Worm (Caenorhabditis elegans): ENCODE measurements around the gene zipt-15.
A peak's percentile ranks its signal among the peaks of the same experiment; 100 is the strongest.

Gene zipt-15

ce11 chrIV:824854-825253 is at the start of gene zipt-15:
TSS of gene zipt-15 (minus strand) at chrIV:824954.
- TF ChIP-seq him-1 (tag; optimal IDR thresholded peaks at IDR 0.05), result no peak
- TF ChIP-seq dao-5 (tag; optimal IDR thresholded peaks at IDR 0.05), result no peak
- no peak for TF ChIP-seq W03F9.2 (tag; optimal IDR thresholded peaks at IDR 0.05)

ce11 chrIV:873174-873788 is 48.5 kb upstream of the zipt-15 start:
- TF ChIP-seq dao-5 (tag; optimal IDR thresholded peaks at IDR 0.05) (no peak), him-1 (tag; optimal IDR thresholded peaks at IDR 0.05) (no peak), W03F9.2 (tag; optimal IDR thresholded peaks at IDR 0.05) (no peak)

ce11 chrIV:868723-869122 is 44.0 kb upstream of the zipt-15 start:
- no peak for TF ChIP-seq W03F9.2 (tag; optimal IDR thresholded peaks at IDR 0.05)
- no peak for TF ChIP-seq dao-5 (tag; optimal IDR thresholded peaks at IDR 0.05)
- no peak for TF ChIP-seq him-1 (tag; optimal IDR thresholded peaks at IDR 0.05)

ce11 chrIV:866828-867270 is 42.1 kb upstream of the zipt-15 start:
- TF ChIP-seq W03F9.2 (tag; optimal IDR thresholded peaks at IDR 0.05) (peak; percentile 64), dao-5 (tag; optimal IDR thresholded peaks at IDR 0.05) (peak; percentile 22), him-1 (tag; optimal IDR thresholded peaks at IDR 0.05) (no peak)

ce11 chrIV:860810-861209 is 36.1 kb upstream of the zipt-15 start:
- TF ChIP-seq him-1 (tag; optimal IDR thresholded peaks at IDR 0.05) (no peak), dao-5 (tag; optimal IDR thresholded peaks at IDR 0.05) (no peak), W03F9.2 (tag; optimal IDR thresholded peaks at IDR 0.05) (no peak)

- no peak for TF ChIP-seq W03F9.2 (tag; optimal IDR thresholded peaks at IDR 0.05)
- TF ChIP-seq dao-5 (tag; optimal IDR thresholded peaks at IDR 0.05), result no peak
- TF ChIP-seq him-1 (tag; optimal IDR thresholded peaks at IDR 0.05), result no peak
Measured at ce11 chrIV:858630-859029, 33.9 kb upstream of the zipt-15 start, which contains the start of gene Y55F3BR.2. TSS of gene Y55F3BR.2 (plus strand) at chrIV:858930.

ce11 chrIV:856038-856437 is 31.3 kb upstream of the zipt-15 start:
- no peak for TF ChIP-seq him-1 (tag; optimal IDR thresholded peaks at IDR 0.05)
- no peak for TF ChIP-seq dao-5 (tag; optimal IDR thresholded peaks at IDR 0.05)
- TF ChIP-seq W03F9.2 (tag; optimal IDR thresholded peaks at IDR 0.05), result no peak

- TF ChIP-seq dao-5 (tag; optimal IDR thresholded peaks at IDR 0.05), result no peak
- no peak for TF ChIP-seq W03F9.2 (tag; optimal IDR thresholded peaks at IDR 0.05)
- no peak for TF ChIP-seq him-1 (tag; optimal IDR thresholded peaks at IDR 0.05)
Measured at ce11 chrIV:855483-855882, 30.7 kb upstream of the zipt-15 start.

ce11 chrIV:854357-855269 is 29.9 kb upstream of the zipt-15 start, which contains the start of the genes lem-4 and Y55F3BR.11:
TSS of gene lem-4 (minus strand) at chrIV:854780.
TSS of gene Y55F3BR.11 (plus strand) at chrIV:855219.
- TF ChIP-seq him-1 (tag; optimal IDR thresholded peaks at IDR 0.05), result no peak
- TF ChIP-seq W03F9.2 (tag; optimal IDR thresholded peaks at IDR 0.05), result peak; percentile 54
- no peak for TF ChIP-seq dao-5 (tag; optimal IDR thresholded peaks at IDR 0.05)

- TF ChIP-seq dao-5 (tag; optimal IDR thresholded peaks at IDR 0.05) (no peak), W03F9.2 (tag; optimal IDR thresholded peaks at IDR 0.05) (no peak), him-1 (tag; optimal IDR thresholded peaks at IDR 0.05) (no peak)
Measured at ce11 chrIV:848207-848606, 23.5 kb upstream of the zipt-15 start.

- TF ChIP-seq dao-5 (tag; optimal IDR thresholded peaks at IDR 0.05) (no peak), him-1 (tag; optimal IDR thresholded peaks at IDR 0.05) (no peak), W03F9.2 (tag; optimal IDR thresholded peaks at IDR 0.05) (no peak)
Measured at ce11 chrIV:845198-845597, 20.4 kb upstream of the zipt-15 start, which contains the start of gene lgc-33. TSS of gene lgc-33 (plus strand) at chrIV:845498.

ce11 chrIV:842630-843029 is 17.9 kb upstream of the zipt-15 start:
- TF ChIP-seq dao-5 (tag; optimal IDR thresholded peaks at IDR 0.05), result peak; percentile 57
- no peak for TF ChIP-seq W03F9.2 (tag; optimal IDR thresholded peaks at IDR 0.05)
- TF ChIP-seq him-1 (tag; optimal IDR thresholded peaks at IDR 0.05), result no peak

- TF ChIP-seq W03F9.2 (tag; optimal IDR thresholded peaks at IDR 0.05) (no peak), him-1 (tag; optimal IDR thresholded peaks at IDR 0.05) (no peak), dao-5 (tag; optimal IDR thresholded peaks at IDR 0.05) (no peak)
Measured at ce11 chrIV:842095-842494, 17.3 kb upstream of the zipt-15 start, which contains the start of gene Y55F3BR.6. TSS of gene Y55F3BR.6 (minus strand) at chrIV:842126.

- TF ChIP-seq W03F9.2 (tag; optimal IDR thresholded peaks at IDR 0.05) (no peak), dao-5 (tag; optimal IDR thresholded peaks at IDR 0.05) (no peak), him-1 (tag; optimal IDR thresholded peaks at IDR 0.05) (no peak)
Measured at ce11 chrIV:833517-833916, 8.8 kb upstream of the zipt-15 start.

All from whole organism, L4/young adult.